Worm (Caenorhabditis elegans) whole organism, mixed stage, embryonic: ENCODE measurements around the gene ndg-4.
"Not testable (repeated sequence)": the region's sequence is repeated elsewhere in the genome, so short reads cannot be mapped to it uniquely, and the experiment has no call there.

ENCODE experiments used
- M03D4.4 ChIP-seq: sonication (generic microtip); optimal IDR thresholded peaks from 2 replicates; lab custom pipeline; 2017; ENCODE audit warnings: mild to moderate bottlenecking, missing genetic modification characterization, missing compliant biosample characterization
- bed-3 ChIP-seq: fragments of 200-800 bp; sonication (Bioruptor generic); optimal IDR thresholded peaks from 3 replicates; lab custom pipeline; 2018; ENCODE audit warnings: mild to moderate bottlenecking, missing genetic modification characterization, moderate library complexity, missing compliant biosample characterization
- blmp-1 ChIP-seq: fragments of 150-350 bp; optimal IDR thresholded peaks from 2 replicates; lab custom pipeline; 2014; ENCODE audit warnings: missing biosample characterization, missing genetic modification characterization
- ces-1 ChIP-seq: fragments of 150-350 bp; optimal IDR thresholded peaks from 2 replicates; lab custom pipeline; 2014; ENCODE audit warnings: missing biosample characterization, missing genetic modification reagents, missing genetic modification characterization
- elt-1 ChIP-seq: sonication (generic microtip); optimal IDR thresholded peaks from 2 replicates; lab custom pipeline; 2017; ENCODE audit warnings: missing genetic modification characterization, mild to moderate bottlenecking, missing compliant biosample characterization, antibody characterized with exemption, moderate library complexity, borderline replicate concordance; ENCODE audit not compliant: insufficient read depth
- lin-32 ChIP-seq: fragments of 200-800 bp; sonication (Bioruptor generic); optimal IDR thresholded peaks from 2 replicates; lab custom pipeline; 2018; ENCODE audit warnings: mild to moderate bottlenecking, missing genetic modification characterization, missing compliant biosample characterization
- lsy-2 ChIP-seq: fragments of 150-350 bp; optimal IDR thresholded peaks from 2 replicates; lab custom pipeline; 2014; ENCODE audit warnings: missing biosample characterization, missing genetic modification characterization
- nhr-12 ChIP-seq: fragments of 150-350 bp; optimal IDR thresholded peaks from 2 replicates; lab custom pipeline; 2014; ENCODE audit warnings: missing biosample characterization, missing genetic modification characterization
- nhr-237 ChIP-seq: fragments of 150-350 bp; optimal IDR thresholded peaks from 2 replicates; lab custom pipeline; 2014; ENCODE audit warnings: missing biosample characterization, missing genetic modification characterization
- pha-4 ChIP-seq: fragments of 150-350 bp; optimal IDR thresholded peaks from 2 replicates; lab custom pipeline; 2018; ENCODE audit warnings: missing biosample characterization, missing genetic modification reagents, missing genetic modification characterization
- snpc-4 ChIP-seq: fragments of 150-350 bp; optimal IDR thresholded peaks from 2 replicates; lab custom pipeline; 2014; ENCODE audit warnings: missing biosample characterization, missing genetic modification characterization
- unc-120 ChIP-seq: sonication (generic microtip); optimal IDR thresholded peaks from 2 replicates; lab custom pipeline; 2017; ENCODE audit warnings: missing genetic modification characterization, missing compliant biosample characterization; ENCODE audit not compliant: poor library complexity, severe bottlenecking
- unc-62 ChIP-seq: fragments of 150-350 bp; optimal IDR thresholded peaks from 2 replicates; lab custom pipeline; 2014; ENCODE audit warnings: missing biosample characterization, missing genetic modification reagents, missing genetic modification characterization

- TF ChIP-seq unc-62 (GFP tag; lab: Kevin White, UChicago); snpc-4 (tag; lab: Kevin White, UChicago); nhr-237 (tag; lab: Kevin White, UChicago); blmp-1; pha-4; nhr-12 (tag; lab: Kevin White, UChicago); elt-1 (tag; lab: Kevin White, UChicago); lin-32 (GFP tag; lab: Kevin White, UChicago): not testable (repeated sequence)
- TF ChIP-seq bed-3 (GFP tag; lab: Kevin White, UChicago): peak; percentile 30
- TF ChIP-seq unc-120 (tag; lab: Kevin White, UChicago): peak; percentile 7
- TF ChIP-seq M03D4.4: peak; percentile 46
- peak; percentile 12 for TF ChIP-seq ces-1 (GFP tag; lab: Kevin White, UChicago)
- TF ChIP-seq lsy-2 (tag; lab: Kevin White, UChicago): peak; percentile 18
Observed at ce11 chrIII:4414041-4414440, 53.1 kb downstream of the ndg-4 start.
